Fruit fly (Drosophila melanogaster) whole organism, prepupa: ENCODE measurements around the gene slp2.

Experiments used
- CG10631 ChIP-seq: fragments of 200-800 bp; sonication (Bioruptor generic); optimal IDR thresholded peaks from 2 replicates; lab custom pipeline; 2016; ENCODE audit warnings: missing biosample characterization, missing genetic modification characterization
- CG10669 ChIP-seq: fragments of 200-800 bp; sonication (Bioruptor generic); optimal IDR thresholded peaks from 3 replicates; lab custom pipeline; 2018; ENCODE audit warnings: missing biosample characterization, mild to moderate bottlenecking, missing genetic modification characterization, moderate library complexity
- CG11294 ChIP-seq: fragments of 200-800 bp; sonication (Bioruptor generic); IDR thresholded peaks from 2 replicates; pipeline ENCODE4 v1.3.6; 2022; ENCODE audit warnings: missing biosample characterization, missing genetic modification characterization
- CG11762 ChIP-seq: fragments of 200-800 bp; sonication (Bioruptor generic); optimal IDR thresholded peaks from 3 replicates; lab custom pipeline; 2016; ENCODE audit warnings: missing biosample characterization, missing genetic modification characterization; ENCODE audit not compliant: insufficient read depth
- CG15336 ChIP-seq: fragments of 200-800 bp; sonication (Bioruptor generic); IDR thresholded peaks from 2 replicates; pipeline ENCODE4 v1.3.6; 2022; ENCODE audit warnings: missing biosample characterization, missing genetic modification characterization
- CG1621 ChIP-seq: fragments of 200-800 bp; sonication (Bioruptor generic); optimal IDR thresholded peaks from 3 replicates; lab custom pipeline; 2018; ENCODE audit warnings: missing biosample characterization, mild to moderate bottlenecking, missing genetic modification characterization
- CG16779 ChIP-seq: fragments of 200-800 bp; sonication (Bioruptor generic); optimal IDR thresholded peaks from 3 replicates; lab custom pipeline; 2017; ENCODE audit warnings: missing biosample characterization, mild to moderate bottlenecking, missing genetic modification characterization
- CG31627 ChIP-seq: fragments of 200-800 bp; sonication (Bioruptor generic); optimal IDR thresholded peaks from 3 replicates; lab custom pipeline; 2016; ENCODE audit warnings: missing biosample characterization, missing genetic modification characterization
- CG32006 ChIP-seq: fragments of 200-800 bp; sonication (Bioruptor generic); optimal IDR thresholded peaks from 3 replicates; lab custom pipeline; 2017; ENCODE audit warnings: missing biosample characterization, mild to moderate bottlenecking, missing genetic modification characterization
- CG34406 ChIP-seq: fragments of 200-800 bp; sonication (Bioruptor generic); optimal IDR thresholded peaks from 3 replicates; lab custom pipeline; 2016; ENCODE audit warnings: missing biosample characterization, missing genetic modification characterization
- CG3919 ChIP-seq: fragments of 200-800 bp; sonication (Bioruptor generic); optimal IDR thresholded peaks from 3 replicates; lab custom pipeline; 2016; ENCODE audit warnings: missing biosample characterization, missing genetic modification characterization
- CG4318 ChIP-seq: fragments of 200-800 bp; sonication (Bioruptor generic); optimal IDR thresholded peaks from 3 replicates; lab custom pipeline; 2017; ENCODE audit warnings: missing biosample characterization, mild to moderate bottlenecking, missing genetic modification characterization
- CG6276 ChIP-seq: fragments of 200-800 bp; sonication (Bioruptor generic); optimal IDR thresholded peaks from 2 replicates; lab custom pipeline; 2017; ENCODE audit warnings: missing biosample characterization, mild to moderate bottlenecking, missing genetic modification characterization
- CG6808 ChIP-seq: fragments of 200-800 bp; sonication (Bioruptor generic); optimal IDR thresholded peaks from 3 replicates; lab custom pipeline; 2017; ENCODE audit warnings: missing biosample characterization, missing genetic modification characterization, mild to moderate bottlenecking, moderate library complexity, missing genetic modification reagents
- CG8119 ChIP-seq: fragments of 200-800 bp; sonication (Bioruptor generic); IDR thresholded peaks from 3 replicates; pipeline ENCODE4 v1.3.6; 2022; ENCODE audit warnings: missing biosample characterization, missing genetic modification characterization
- CG8319 ChIP-seq: fragments of 200-800 bp; sonication (Bioruptor generic); optimal IDR thresholded peaks from 3 replicates; lab custom pipeline; 2016; ENCODE audit warnings: missing biosample characterization, missing genetic modification characterization
- CG8632 ChIP-seq: fragments of 200-800 bp; sonication (Bioruptor generic); optimal IDR thresholded peaks from 3 replicates; lab custom pipeline; 2016; ENCODE audit warnings: missing biosample characterization, missing genetic modification characterization
- CG9139 ChIP-seq: fragments of 200-800 bp; sonication (Bioruptor generic); optimal IDR thresholded peaks from 3 replicates; lab custom pipeline; 2017; ENCODE audit warnings: missing biosample characterization, mild to moderate bottlenecking, missing genetic modification characterization
- Ets21C ChIP-seq: fragments of 200-800 bp; sonication (Bioruptor generic); optimal IDR thresholded peaks from 3 replicates; lab custom pipeline; 2016; ENCODE audit warnings: missing biosample characterization, missing genetic modification characterization
- Ets96B ChIP-seq: fragments of 200-800 bp; optimal IDR thresholded peaks from 2 replicates; lab custom pipeline; 2019; ENCODE audit warnings: missing biosample characterization, mild to moderate bottlenecking, missing genetic modification characterization, moderate library complexity
- Gug ChIP-seq: fragments of 200-800 bp; sonication (Bioruptor generic); IDR thresholded peaks from 2 replicates; pipeline ENCODE4 v1.3.6; 2022; ENCODE audit warnings: missing biosample characterization, missing genetic modification characterization
- Hr38 ChIP-seq: sonication (Bioruptor generic); optimal IDR thresholded peaks from 2 replicates; lab custom pipeline; 2016; ENCODE audit warnings: missing biosample characterization, missing genetic modification characterization
- Hr39 ChIP-seq: fragments of 200-800 bp; sonication (Bioruptor generic); optimal IDR thresholded peaks from 2 replicates; lab custom pipeline; 2016; ENCODE audit warnings: missing biosample characterization, missing genetic modification characterization
- Hr4 ChIP-seq: fragments of 200-800 bp; sonication (Bioruptor generic); optimal IDR thresholded peaks from 3 replicates; lab custom pipeline; 2016; ENCODE audit warnings: missing biosample characterization, missing genetic modification characterization
- Lpt ChIP-seq: fragments of 200-800 bp; sonication (Bioruptor generic); optimal IDR thresholded peaks from 3 replicates; lab custom pipeline; 2016; ENCODE audit warnings: missing biosample characterization, missing genetic modification characterization
- OdsH ChIP-seq: fragments of 200-800 bp; sonication (Bioruptor generic); optimal IDR thresholded peaks from 3 replicates; lab custom pipeline; 2016; ENCODE audit warnings: missing biosample characterization, missing genetic modification characterization
- Sox102F ChIP-seq: fragments of 200-800 bp; sonication (Bioruptor generic); optimal IDR thresholded peaks from 2 replicates; lab custom pipeline; 2016; ENCODE audit warnings: missing biosample characterization, mild to moderate bottlenecking, missing genetic modification characterization
- Sox14 ChIP-seq: fragments of 200-800 bp; sonication (Bioruptor generic); optimal IDR thresholded peaks from 3 replicates; lab custom pipeline; 2016; ENCODE audit warnings: missing biosample characterization, missing genetic modification characterization
- Sox15 ChIP-seq: fragments of 200-800 bp; sonication (Bioruptor generic); optimal IDR thresholded peaks from 3 replicates; lab custom pipeline; 2016; ENCODE audit warnings: missing biosample characterization, missing genetic modification characterization
- achi ChIP-seq: fragments of 200-800 bp; sonication (Bioruptor generic); optimal IDR thresholded peaks from 3 replicates; lab custom pipeline; 2016; ENCODE audit warnings: missing biosample characterization, missing genetic modification characterization
- acj6 ChIP-seq: fragments of 200-800 bp; sonication (Bioruptor generic); optimal IDR thresholded peaks from 3 replicates; lab custom pipeline; 2016; ENCODE audit warnings: missing biosample characterization, missing genetic modification characterization
- cyc ChIP-seq: fragments of 200-800 bp; sonication (Bioruptor generic); optimal IDR thresholded peaks from 3 replicates; lab custom pipeline; 2016; ENCODE audit warnings: missing biosample characterization, missing genetic modification characterization
- dac ChIP-seq: fragments of 200-800 bp; sonication (Bioruptor generic); optimal IDR thresholded peaks from 2 replicates; lab custom pipeline; 2017; ENCODE audit warnings: missing biosample characterization, mild to moderate bottlenecking, missing genetic modification characterization
- dsx ChIP-seq: fragments of 200-800 bp; optimal IDR thresholded peaks from 3 replicates; lab custom pipeline; 2019; ENCODE audit warnings: missing biosample characterization, mild to moderate bottlenecking, missing genetic modification characterization, moderate library complexity; ENCODE audit not compliant: poor library complexity, severe bottlenecking
- eg ChIP-seq: fragments of 200-800 bp; sonication (Bioruptor generic); IDR thresholded peaks from 3 replicates; pipeline ENCODE4 v1.3.6; 2022; ENCODE audit warnings: missing biosample characterization, missing genetic modification characterization
- esn ChIP-seq: fragments of 200-800 bp; sonication (Bioruptor generic); optimal IDR thresholded peaks from 2 replicates; lab custom pipeline; 2016; ENCODE audit warnings: missing biosample characterization, mild to moderate bottlenecking, missing genetic modification characterization, moderate library complexity
- fd59A ChIP-seq: fragments of 200-800 bp; sonication (Bioruptor generic); optimal IDR thresholded peaks from 2 replicates; lab custom pipeline; 2017; ENCODE audit warnings: missing biosample characterization, mild to moderate bottlenecking, missing genetic modification characterization, missing genetic modification reagents
- fd85E ChIP-seq: fragments of 200-800 bp; sonication (Bioruptor generic); optimal IDR thresholded peaks from 3 replicates; lab custom pipeline; 2016; ENCODE audit warnings: missing biosample characterization, missing genetic modification characterization
- fkh ChIP-seq: fragments of 200-800 bp; sonication (Bioruptor generic); optimal IDR thresholded peaks from 3 replicates; lab custom pipeline; 2017; ENCODE audit warnings: missing biosample characterization, mild to moderate bottlenecking, missing genetic modification characterization, moderate library complexity
- lz ChIP-seq: fragments of 200-800 bp; sonication (Bioruptor generic); optimal IDR thresholded peaks from 3 replicates; lab custom pipeline; 2016; ENCODE audit warnings: missing biosample characterization, missing genetic modification characterization
- net ChIP-seq: fragments of 200-800 bp; sonication (Bioruptor generic); optimal IDR thresholded peaks from 3 replicates; lab custom pipeline; 2016; ENCODE audit warnings: missing biosample characterization, missing genetic modification characterization
- pdm3 ChIP-seq: fragments of 200-800 bp; sonication (Bioruptor generic); optimal IDR thresholded peaks from 3 replicates; lab custom pipeline; 2016; ENCODE audit warnings: missing biosample characterization, missing genetic modification characterization
- salr ChIP-seq, 2 experiments: fragments of 200-800 bp; sonication (Bioruptor generic); optimal IDR thresholded peaks; 3 replicates each; lab custom pipeline; 2016 to 2018; ENCODE audit warnings: missing biosample characterization in 2 of 2, missing genetic modification characterization in 2 of 2, mild to moderate bottlenecking in 1 of 2
- svp ChIP-seq: fragments of 200-800 bp; sonication (Bioruptor generic); peaks from one replicate; lab custom pipeline; 2016; ENCODE audit warnings: missing biosample characterization, missing genetic modification characterization

slp2 gene

DNA sequence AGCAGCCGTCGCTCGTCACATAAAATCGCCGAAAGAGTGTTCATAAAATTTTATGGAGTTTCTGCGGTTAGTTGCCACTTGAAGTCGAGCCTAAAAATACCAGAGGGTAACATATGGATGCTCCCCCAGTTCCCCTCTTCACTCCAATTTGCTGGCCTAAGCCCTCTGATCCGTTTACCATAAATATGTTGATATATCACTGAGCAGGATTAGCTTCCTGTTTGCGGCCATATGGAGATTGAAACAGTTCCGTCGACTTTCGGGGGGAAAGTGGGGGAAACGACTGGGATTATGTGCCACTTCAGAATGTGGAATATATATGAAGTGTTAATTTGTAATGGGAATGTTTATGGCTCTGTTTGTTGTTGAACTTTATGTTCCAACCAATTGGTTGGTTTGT lies 22.5 kb upstream of the slp2 start:
- TF ChIP-seq Ets21C (GFP tag; lab: Kevin White, UChicago) (no peak), Lpt (no peak), dac (no peak), CG1621 (no peak), CG9139 (GFP tag; lab: Kevin White, UChicago) (no peak), pdm3 (no peak), Hr39 (no peak), CG16779 (tag; lab: Kevin White, UChicago) (no peak), CG31627 (GFP tag; lab: Kevin White, UChicago) (no peak), Hr4 (GFP tag; lab: Kevin White, UChicago) (no peak), CG6276 (GFP tag; lab: Kevin White, UChicago) (no peak), CG8319 (GFP tag; lab: Kevin White, UChicago) (no peak), fkh (no peak), fd59A (GFP tag; lab: Kevin White, UChicago) (no peak), CG10631 (GFP tag; lab: Kevin White, UChicago) (no peak), Ets96B (tag; lab: Kevin White, UChicago) (no peak), achi (no peak), CG4318 (no peak), CG11762 (no peak)

- TF ChIP-seq eg (no peak), cyc (GFP tag; lab: Kevin White, UChicago) (no peak), CG34406 (GFP tag; lab: Kevin White, UChicago) (no peak), CG15336 (GFP tag; lab: Robert Waterston, UW) (no peak), CG11294 (no peak), Hr39 (no peak), salr (GFP tag; optimal IDR thresholded peaks at IDR 0.05; lab: Kevin White, UChicago) (no peak), net (GFP tag; lab: Kevin White, UChicago) (no peak), CG10669 (GFP tag; lab: Kevin White, UChicago) (no peak), CG10631 (GFP tag; lab: Kevin White, UChicago) (no peak), esn (no peak), CG6808 (GFP tag; lab: Kevin White, UChicago) (no peak), CG32006 (GFP tag; lab: Kevin White, UChicago) (no peak), fd85E (GFP tag; lab: Kevin White, UChicago) (no peak), Sox102F (GFP tag; lab: Kevin White, UChicago) (no peak), CG8632 (GFP tag; lab: Kevin White, UChicago) (no peak), CG9139 (GFP tag; lab: Kevin White, UChicago) (no peak)
- TF ChIP-seq, all 60 proteins: peak for 0
Observed at dm6 chr2L:3818903-3819302, 17.7 kb upstream of the slp2 start.

- TF ChIP-seq CG16779 (tag; lab: Kevin White, UChicago), result no peak
- no peak for TF ChIP-seq Hr4 (GFP tag; lab: Kevin White, UChicago)
- TF ChIP-seq fd85E (GFP tag; lab: Kevin White, UChicago), result no peak
- no peak for TF ChIP-seq esn
- TF ChIP-seq Sox15 (GFP tag; lab: Kevin White, UChicago), result no peak
- no peak for TF ChIP-seq dac
- no peak for TF ChIP-seq CG6808 (GFP tag; lab: Kevin White, UChicago)
Observed at dm6 chr2L:3822462-3823065, 14.1 kb upstream of the slp2 start.

DNA sequence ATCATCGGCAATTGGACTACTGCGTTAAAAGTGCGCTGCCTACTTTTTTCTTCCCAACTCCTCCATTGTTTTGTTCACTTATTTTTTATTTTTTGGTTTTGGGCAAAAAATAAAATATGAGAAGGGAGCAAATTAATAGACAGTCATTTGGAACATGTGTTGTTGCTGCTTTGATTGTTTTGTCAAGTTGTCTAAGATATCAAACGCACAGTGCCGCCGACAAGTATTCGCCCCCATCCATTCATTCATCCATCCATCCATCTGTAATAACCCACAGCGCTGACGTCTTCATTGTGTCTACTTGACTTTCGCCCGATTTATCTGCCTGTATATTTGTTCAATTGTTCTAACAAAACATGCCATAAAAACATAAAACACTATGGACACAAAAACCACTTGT lies 12.8 kb upstream of the slp2 start:
- TF ChIP-seq CG10669 (GFP tag; lab: Kevin White, UChicago) (no peak), CG8119 (GFP tag; lab: Robert Waterston, UW) (no peak), acj6 (no peak), CG32006 (GFP tag; lab: Kevin White, UChicago) (no peak), Hr39 (no peak), CG6808 (GFP tag; lab: Kevin White, UChicago) (no peak), CG11294 (no peak), CG3919 (GFP tag; lab: Kevin White, UChicago) (no peak), Gug (GFP tag; lab: Robert Waterston, UW) (no peak), svp (GFP tag; lab: Kevin White, UChicago) (no peak), dsx (GFP tag; lab: Kevin White, UChicago) (no peak), Sox102F (GFP tag; lab: Kevin White, UChicago) (no peak), lz (GFP tag; lab: Kevin White, UChicago) (no peak), Sox14 (no peak), OdsH (no peak), Hr38 (no peak), CG34406 (GFP tag; lab: Kevin White, UChicago) (no peak), net (GFP tag; lab: Kevin White, UChicago) (no peak)
